Fruit fly (Drosophila melanogaster): ENCODE data around the gene Acbp1.

The Acbp1 gene

DNA sequence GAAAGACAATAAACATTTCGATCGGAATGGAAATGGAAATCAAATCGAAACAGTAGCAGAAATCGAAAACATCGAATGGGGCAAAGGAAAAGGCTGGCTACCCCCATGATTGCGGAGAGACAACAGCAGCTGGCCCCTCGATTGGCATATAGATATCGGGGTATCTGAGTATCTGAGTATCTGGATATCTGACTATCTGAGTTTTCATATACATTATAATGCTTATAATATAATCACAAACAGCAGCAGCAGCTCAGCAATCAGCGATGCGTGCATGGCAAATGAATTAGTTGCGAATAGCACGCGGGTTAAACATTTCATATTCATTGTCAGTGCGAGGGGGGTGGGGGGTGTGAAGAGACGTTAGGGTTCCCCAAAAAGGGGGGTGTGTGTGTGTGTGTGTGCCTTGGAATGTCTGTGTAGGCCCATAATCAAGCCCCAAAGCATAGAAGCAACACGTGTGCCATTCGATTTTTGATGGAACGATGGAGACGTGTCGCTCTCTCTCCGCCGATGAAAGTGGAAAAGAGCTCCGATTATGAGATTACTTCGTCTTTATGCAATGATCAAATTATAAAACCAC, 8.4 kb upstream of the Acbp1 start:
- no peak for TF ChIP-seq CG8478 (optimal IDR thresholded peaks at IDR 0.05)
- no peak for TF ChIP-seq CTCF (optimal IDR thresholded peaks at IDR 0.05)

DNA sequence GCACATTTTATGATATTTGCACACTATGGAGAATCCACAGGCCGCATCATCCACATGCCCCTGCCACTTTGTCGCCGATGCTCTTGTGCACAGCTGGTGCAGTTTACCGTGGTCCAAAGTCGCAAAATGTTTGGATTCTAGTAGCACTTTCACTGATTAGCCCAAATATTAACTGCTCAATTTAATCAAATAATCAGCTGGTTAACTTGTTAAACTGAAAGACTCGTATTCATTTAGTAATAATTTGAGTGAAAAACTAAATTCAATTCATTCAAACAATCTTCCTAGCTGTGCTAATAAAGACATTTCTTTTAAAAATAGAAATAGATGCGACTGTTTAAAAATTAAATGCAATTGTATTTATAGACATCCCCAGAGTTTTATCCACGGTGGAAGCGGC, 5.8 kb upstream of the Acbp1 start:
- no peak for TF ChIP-seq CTCF (optimal IDR thresholded peaks at IDR 0.05)
- no peak for TF ChIP-seq CG8478 (optimal IDR thresholded peaks at IDR 0.05)

DNA sequence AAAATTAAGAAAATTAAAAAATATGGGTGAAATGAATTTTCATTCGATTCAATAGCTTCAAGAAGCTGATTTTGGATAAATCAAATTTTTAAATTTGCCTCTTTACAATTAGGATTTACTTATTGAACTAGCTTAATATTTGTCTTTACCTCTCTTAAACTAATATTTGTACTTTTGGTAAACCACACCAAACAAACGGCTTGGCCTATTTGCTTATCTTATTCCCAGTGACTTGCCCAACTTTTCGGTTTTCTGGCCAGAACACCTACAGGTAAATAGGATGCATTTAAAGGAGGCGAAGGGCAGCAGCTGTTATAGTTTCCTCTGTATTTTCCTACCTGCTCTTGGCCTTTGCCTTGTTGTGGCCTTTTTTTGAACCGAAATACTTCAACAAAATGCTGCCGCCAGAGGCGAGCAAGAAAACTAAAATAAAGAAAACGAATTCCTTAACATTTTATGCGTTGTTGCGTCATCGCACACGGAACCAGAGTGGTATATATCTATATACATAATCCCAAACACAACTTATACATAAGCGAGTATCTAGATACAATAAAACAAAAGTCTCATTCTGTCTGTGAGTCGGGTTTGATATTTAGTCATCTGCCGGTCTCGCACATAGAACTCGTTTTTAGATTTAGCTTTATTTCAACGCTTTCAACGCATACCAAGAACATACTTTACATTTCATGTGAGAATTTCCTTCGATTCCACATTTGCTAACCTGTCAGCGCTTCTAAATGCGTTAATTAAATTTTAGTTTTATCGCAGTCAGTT, 3.7 kb upstream of the Acbp1 start:
- TF ChIP-seq CG8478 (optimal IDR thresholded peaks at IDR 0.05) = no peak
- TF ChIP-seq CTCF (optimal IDR thresholded peaks at IDR 0.05) = no peak

DNA sequence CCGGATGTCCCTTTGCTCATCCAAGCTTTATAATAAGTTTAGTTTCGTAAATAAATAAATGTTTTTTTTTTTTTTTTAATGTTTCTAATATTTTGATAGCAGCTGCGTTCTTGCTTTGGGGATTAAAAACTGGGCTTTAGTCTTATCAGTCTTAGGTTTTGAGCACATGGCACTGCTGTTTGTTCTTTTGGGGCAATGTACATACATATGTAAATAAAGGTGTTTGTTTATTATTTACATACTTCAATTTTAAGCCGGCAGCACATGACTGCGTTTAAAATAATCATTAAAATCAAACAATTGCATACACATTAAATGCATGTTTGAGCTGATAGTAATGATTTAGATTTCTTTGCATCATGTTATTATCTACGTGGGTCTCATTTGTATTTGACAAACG, 2.0 kb upstream of the Acbp1 start:
- TF ChIP-seq CTCF (optimal IDR thresholded peaks at IDR 0.05) (no peak), CG8478 (optimal IDR thresholded peaks at IDR 0.05) (no peak)

DNA sequence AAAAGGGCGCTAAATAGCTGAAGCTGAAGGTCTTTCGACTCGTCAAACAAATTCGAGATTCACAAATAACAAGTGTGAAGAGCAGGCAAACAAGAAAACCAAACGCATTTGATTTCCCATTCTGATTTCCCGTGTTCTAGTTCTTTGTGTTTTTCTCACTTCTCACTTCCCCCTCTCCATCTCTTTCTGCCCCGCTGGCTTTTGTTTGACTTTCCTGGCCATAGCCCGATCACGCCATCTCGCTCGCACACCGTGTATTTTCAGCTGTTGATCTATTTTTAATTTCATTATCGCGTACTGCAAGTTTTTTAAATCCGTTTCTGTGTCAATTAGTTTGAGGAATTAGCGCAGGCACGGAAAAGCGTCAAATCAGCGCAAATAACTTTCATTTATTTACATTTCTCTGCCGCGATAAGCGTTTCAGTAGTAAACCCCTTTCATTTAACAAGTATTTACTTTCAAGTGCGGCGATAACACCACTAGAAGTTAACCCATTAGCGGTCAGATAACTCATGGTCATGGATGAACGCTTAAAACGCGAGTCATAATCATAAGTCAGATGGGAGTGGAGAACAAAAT, 1.4 kb upstream of the Acbp1 start:
- TF ChIP-seq CTCF (optimal IDR thresholded peaks at IDR 0.05) = no peak
- no peak for TF ChIP-seq CG8478 (optimal IDR thresholded peaks at IDR 0.05)

DNA sequence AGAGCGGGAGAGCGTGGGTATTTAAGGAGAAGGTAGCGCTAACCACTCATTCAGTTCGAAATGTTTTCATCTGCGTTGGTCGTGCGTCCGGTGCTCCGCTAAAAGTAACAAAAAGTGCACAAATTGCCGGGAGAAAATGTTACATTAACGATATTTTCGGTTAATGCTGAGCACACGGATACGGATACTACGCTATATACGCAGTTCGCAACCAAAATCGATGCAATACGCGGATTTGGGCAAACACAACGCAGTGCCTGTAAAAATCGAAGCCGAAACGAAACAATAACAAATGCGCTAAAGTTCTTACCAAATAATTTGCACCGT, 736 bp upstream of the Acbp1 start, which contains the start of gene Piezo:
Gene Piezo, plus strand, starts transcription at position 49 of the 327 bp plus-strand sequence.
- TF ChIP-seq CG8478 (optimal IDR thresholded peaks at IDR 0.05) (no peak), CTCF (optimal IDR thresholded peaks at IDR 0.05) (no peak)

DNA sequence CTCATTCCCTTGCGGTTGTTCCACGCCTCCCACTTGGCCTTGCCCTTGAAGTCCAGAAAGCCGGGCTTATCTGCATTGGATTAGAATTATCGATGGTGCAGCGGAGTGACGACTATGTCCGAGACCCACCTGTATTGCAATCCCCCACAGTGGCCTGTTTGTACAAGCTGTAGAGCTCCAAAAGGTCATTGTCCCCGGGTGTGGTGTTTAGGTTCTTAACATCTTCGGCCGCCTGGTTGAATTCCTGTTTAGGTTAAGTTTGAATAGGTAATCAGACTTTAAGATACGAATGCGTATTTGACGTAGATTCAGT, 302 bp downstream of the Acbp1 start:
- no peak for TF ChIP-seq CG8478 (optimal IDR thresholded peaks at IDR 0.05)
- TF ChIP-seq CTCF (optimal IDR thresholded peaks at IDR 0.05) = no peak

DNA sequence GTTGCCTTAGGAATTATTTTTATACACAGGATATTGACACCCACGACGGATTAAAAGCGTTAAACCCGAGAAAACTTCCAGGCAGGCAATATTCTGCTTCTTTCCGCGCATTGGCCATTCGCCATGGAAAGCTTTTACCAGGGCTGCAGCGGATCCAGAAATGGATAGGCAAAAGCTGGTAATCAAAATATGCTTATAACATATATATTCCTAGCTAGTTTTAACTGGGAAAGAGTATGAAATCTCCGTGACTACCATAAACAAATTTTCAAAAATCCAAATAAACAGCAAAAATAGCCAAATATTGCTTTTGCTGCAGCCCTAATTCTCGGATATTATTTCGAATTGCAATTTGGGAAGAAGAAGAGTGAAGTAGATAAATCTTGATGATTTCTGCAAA, 2.8 kb downstream of the Acbp1 start, which contains the start of the genes PAPLA1 and Rbsn-5:
Gene PAPLA1, minus strand, starts transcription at position 141 of the 400 bp plus-strand sequence.
Gene Rbsn-5, plus strand, starts transcription at position 335 of the 400 bp plus-strand sequence.
- TF ChIP-seq CTCF (optimal IDR thresholded peaks at IDR 0.05) (no peak), CG8478 (optimal IDR thresholded peaks at IDR 0.05) (no peak)

DNA sequence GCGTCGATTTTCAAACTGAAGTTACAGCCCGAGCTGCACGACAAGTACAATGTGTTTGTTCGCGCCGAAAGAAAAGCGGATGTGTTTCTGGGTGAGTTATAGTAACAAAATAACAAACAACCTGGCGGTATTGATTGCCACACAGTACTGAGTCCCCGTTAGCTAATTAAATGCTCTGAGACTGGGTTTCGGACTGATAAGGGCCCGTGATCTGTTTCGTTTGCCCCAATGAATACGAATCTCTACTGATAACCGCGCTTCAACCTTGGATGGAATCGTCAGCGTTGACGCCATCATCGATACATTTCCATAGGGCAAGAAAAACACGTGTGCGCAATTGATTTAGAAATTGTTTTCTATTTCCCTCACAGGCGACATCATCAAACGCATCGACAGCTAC, 5.1 kb downstream of the Acbp1 start:
- TF ChIP-seq CG8478 (optimal IDR thresholded peaks at IDR 0.05) (no peak), CTCF (optimal IDR thresholded peaks at IDR 0.05) (no peak)

DNA sequence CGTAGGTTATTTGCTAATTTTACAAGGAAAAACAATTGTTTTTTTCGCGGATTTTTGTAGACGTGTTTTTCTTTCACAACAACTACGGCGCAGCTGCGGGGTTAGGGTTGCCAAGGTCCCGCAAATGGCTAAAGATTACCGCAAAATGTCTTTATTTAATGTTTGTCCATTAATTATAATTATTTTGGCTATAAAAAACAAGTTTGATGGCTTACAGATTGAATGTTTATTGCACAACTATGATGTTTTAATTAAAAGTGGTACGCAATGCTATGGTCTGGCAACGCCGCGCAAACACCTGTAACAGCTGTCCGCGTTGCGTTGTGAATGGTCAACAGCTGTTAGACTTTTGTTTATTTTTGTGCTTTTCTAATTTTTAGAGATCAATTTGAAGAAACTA, 5.6 kb downstream of the Acbp1 start:
- TF ChIP-seq CTCF (optimal IDR thresholded peaks at IDR 0.05) (no peak), CG8478 (optimal IDR thresholded peaks at IDR 0.05) (no peak)

DNA sequence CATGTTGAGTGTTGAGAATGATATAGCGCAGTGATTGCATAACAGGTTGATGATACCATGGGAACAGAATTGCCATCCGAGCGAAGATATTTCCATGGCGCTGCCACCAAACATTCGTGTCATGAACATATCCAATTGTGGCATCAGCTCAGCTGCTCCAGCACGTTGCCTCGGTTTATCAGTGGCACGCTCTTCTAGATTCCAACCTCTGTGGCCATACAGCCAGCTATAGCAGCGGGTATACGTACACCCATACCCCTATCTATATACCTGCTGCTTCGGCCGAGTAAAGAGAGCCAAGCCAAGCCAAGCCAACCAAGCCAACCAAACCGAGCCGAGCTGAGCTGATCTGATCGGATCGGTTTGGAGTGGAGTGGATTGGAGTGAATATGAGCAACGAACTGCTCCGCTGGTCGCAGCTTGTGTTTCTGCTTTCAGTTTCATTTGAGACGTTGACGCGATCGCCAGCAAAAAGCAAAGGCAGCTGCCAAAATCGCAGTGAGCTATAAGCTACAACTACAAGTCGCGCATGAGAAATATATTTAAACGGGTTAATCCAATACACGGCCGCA, 13.7 kb downstream of the Acbp1 start:
- no peak for TF ChIP-seq CG8478 (optimal IDR thresholded peaks at IDR 0.05)
- no peak for TF ChIP-seq CTCF (optimal IDR thresholded peaks at IDR 0.05)

DNA sequence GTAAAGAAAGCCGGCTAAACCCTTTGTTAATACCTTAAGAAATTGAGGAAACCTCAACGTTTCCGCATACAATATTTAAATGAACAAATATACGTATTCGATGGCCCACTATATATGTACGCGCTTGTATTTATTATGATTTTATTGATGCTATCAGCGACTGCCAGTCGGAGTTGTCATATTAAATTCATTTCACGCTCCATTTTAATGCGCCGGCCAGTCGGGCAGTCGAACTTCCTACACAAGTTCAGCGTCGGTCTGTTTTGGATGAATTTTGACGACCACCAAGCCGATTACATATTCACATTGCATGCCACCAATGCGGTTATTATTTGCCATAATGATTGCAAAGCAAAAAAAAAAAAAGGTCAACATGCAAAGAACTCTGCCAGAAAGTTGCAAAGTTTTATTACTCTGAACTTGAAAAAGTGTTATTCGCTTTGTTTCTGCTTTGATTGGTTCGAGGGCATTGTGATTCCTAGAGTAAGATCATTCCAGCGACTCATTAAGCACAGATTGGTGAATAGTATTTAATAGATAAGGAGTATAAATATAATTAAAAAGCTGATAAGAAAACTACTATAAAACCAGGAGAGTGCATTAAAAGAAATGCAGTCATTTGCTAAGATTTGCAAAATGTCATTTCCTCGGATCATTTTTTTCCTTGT, 15.1 kb downstream of the Acbp1 start, which contains the start of gene CG31606:
Gene CG31606, plus strand, starts transcription at position 618 of the 668 bp plus-strand sequence.
- TF ChIP-seq CG8478 (optimal IDR thresholded peaks at IDR 0.05) (no peak), CTCF (optimal IDR thresholded peaks at IDR 0.05) (no peak)

DNA sequence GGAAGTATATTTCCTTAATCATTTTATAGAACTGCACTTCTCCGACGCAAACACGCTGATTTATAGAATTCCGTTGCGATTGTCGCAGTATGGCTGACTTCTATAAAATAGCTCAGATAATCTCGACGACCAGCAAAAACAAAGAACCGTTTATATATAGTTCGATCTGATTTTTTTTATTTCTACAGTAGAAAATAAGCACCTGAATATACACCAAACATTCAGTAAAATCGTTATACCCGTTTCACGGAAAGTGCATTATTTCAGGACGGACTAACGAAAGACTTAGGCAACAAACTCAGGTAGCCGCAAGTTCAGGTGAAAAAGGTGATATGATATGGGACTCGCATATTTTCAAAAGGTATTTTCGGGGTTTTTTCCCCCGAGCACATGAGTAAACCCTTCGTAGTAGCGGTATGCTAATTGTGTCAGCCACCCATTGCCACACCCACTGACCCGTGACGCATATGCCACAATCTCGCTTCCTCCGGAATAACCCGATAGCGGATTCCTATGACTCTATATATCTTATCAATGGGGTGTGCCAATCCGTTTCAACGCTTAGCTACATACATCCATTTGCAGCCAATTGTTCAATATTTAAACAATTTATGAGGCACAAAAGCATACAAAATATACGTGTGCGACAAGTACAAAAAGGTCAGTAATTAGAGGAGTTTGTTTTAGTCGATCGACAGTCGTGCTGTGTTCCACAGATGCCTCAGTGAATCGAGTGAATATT, 17.0 kb downstream of the Acbp1 start, which contains the start of the genes CG42763 and CG43394:
Gene CG42763, minus strand, starts transcription at position 41 of the 742 bp plus-strand sequence.
Gene CG43394, plus strand, starts transcription at position 692 of the 742 bp plus-strand sequence.
- no peak for TF ChIP-seq CG8478 (optimal IDR thresholded peaks at IDR 0.05)
- no peak for TF ChIP-seq CTCF (optimal IDR thresholded peaks at IDR 0.05)

DNA sequence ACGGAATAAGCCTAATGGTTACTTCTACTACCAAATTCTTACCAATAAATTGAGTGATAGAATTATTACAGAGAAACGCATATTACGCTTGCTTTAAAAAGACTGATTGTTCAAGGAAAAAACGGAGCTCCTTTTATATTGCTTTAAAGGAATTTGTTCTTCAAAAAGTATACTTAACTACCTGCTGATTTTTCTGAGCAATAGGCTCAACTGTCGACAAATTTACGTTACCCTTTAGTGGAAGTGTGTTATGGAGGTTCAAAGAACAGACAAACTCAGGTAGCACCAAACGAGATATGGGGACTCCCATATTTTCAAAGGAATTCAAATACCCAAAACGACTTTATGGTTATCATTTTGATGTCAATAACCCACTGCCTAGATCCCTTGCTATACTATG, 18.3 kb downstream of the Acbp1 start, which contains the start of gene CG42762:
Gene CG42762, minus strand, starts transcription at position 101 of the 400 bp plus-strand sequence.
- TF ChIP-seq CG8478 (optimal IDR thresholded peaks at IDR 0.05) (no peak), CTCF (optimal IDR thresholded peaks at IDR 0.05) (no peak)

All from S2 (cell line).